Worm (Caenorhabditis elegans): Measurements from ENCODE around the gene gst-12.
A peak's percentile ranks its signal among the peaks of the same experiment; 100 is the strongest.

- TF ChIP-seq C34F6.9 (tag; optimal IDR thresholded peaks at IDR 0.05) (peak; percentile 65), snpc-4 (tag; optimal IDR thresholded peaks at IDR 0.05) (no peak), blmp-1 (tag; optimal IDR thresholded peaks at IDR 0.05; ENCODE audit: insufficient read depth) (no peak), ZK546.5 (tag; optimal IDR thresholded peaks at IDR 0.05) (no peak), Y55F3AM.14 (GFP tag; optimal IDR thresholded peaks at IDR 0.05) (no peak), ceh-82 (tag; optimal IDR thresholded peaks at IDR 0.05) (no peak)
Measured at ce11 chrII:13611186-13611585, 6.7 kb downstream of the gst-12 start, which contains the start of gene gst-24.

All from whole organism, L2 larva.